Fruit fly (Drosophila melanogaster) whole organism, pupa: ENCODE data around the gene jvl.

Experiments
- CG10348 ChIP-seq: fragments of 200-800 bp; sonication (Bioruptor generic); IDR thresholded peaks from 2 replicates; pipeline ENCODE4 v1.3.6; 2022; ENCODE audit warnings: missing biosample characterization, missing genetic modification characterization
- CG12605 ChIP-seq: fragments of 200-800 bp; sonication (Bioruptor generic); IDR thresholded peaks from 2 replicates; pipeline ENCODE4 v1.3.6; 2022; ENCODE audit warnings: missing biosample characterization, missing genetic modification characterization
- CG13204 ChIP-seq: fragments of 200-800 bp; sonication (Bioruptor generic); optimal IDR thresholded peaks from 2 replicates; lab custom pipeline; 2018; ENCODE audit warnings: missing biosample characterization, mild to moderate bottlenecking, missing genetic modification characterization, moderate library complexity
- CG14655 ChIP-seq: fragments of 200-800 bp; sonication (Bioruptor generic); optimal IDR thresholded peaks from 3 replicates; lab custom pipeline; 2017; ENCODE audit warnings: mild to moderate bottlenecking, missing biosample characterization, missing genetic modification reagents, missing genetic modification characterization
- CG15710 ChIP-seq: fragments of 200-800 bp; sonication (Bioruptor generic); optimal IDR thresholded peaks from 2 replicates; lab custom pipeline; 2018; ENCODE audit warnings: missing biosample characterization, mild to moderate bottlenecking, missing genetic modification characterization, moderate library complexity
- CG17806 ChIP-seq: fragments of 200-800 bp; sonication (Bioruptor generic); optimal IDR thresholded peaks from 2 replicates; lab custom pipeline; 2018; ENCODE audit warnings: missing biosample characterization, mild to moderate bottlenecking, missing genetic modification characterization, moderate library complexity
- CG32121 ChIP-seq: fragments of 200-800 bp; sonication (Bioruptor generic); IDR thresholded peaks from 2 replicates; pipeline ENCODE4 v1.3.6; 2022; ENCODE audit warnings: missing biosample characterization, missing genetic modification characterization
- CG34367 ChIP-seq: fragments of 200-800 bp; sonication (Bioruptor generic); optimal IDR thresholded peaks from 2 replicates; lab custom pipeline; 2018; ENCODE audit warnings: missing biosample characterization, mild to moderate bottlenecking, missing genetic modification characterization
- CG4496 ChIP-seq: fragments of 200-800 bp; sonication (Bioruptor generic); IDR thresholded peaks from 3 replicates; pipeline ENCODE4 v1.3.6; 2022; ENCODE audit warnings: missing biosample characterization, missing genetic modification characterization
- CG8159 ChIP-seq: fragments of 200-800 bp; sonication (Bioruptor generic); optimal IDR thresholded peaks from 3 replicates; lab custom pipeline; 2018; ENCODE audit warnings: missing biosample characterization, mild to moderate bottlenecking, missing genetic modification characterization, moderate library complexity
- CG8301 ChIP-seq: fragments of 200-800 bp; sonication (Bioruptor generic); optimal IDR thresholded peaks from 2 replicates; lab custom pipeline; 2018; ENCODE audit warnings: missing biosample characterization, mild to moderate bottlenecking, missing genetic modification characterization
- CG9948 ChIP-seq: fragments of 200-800 bp; sonication (Bioruptor generic); optimal IDR thresholded peaks from 2 replicates; lab custom pipeline; 2018; ENCODE audit warnings: missing biosample characterization, mild to moderate bottlenecking, missing genetic modification characterization, moderate library complexity
- D1 ChIP-seq: fragments of 200-800 bp; sonication (Bioruptor generic); optimal IDR thresholded peaks from 2 replicates; lab custom pipeline; 2018; ENCODE audit warnings: missing biosample characterization, mild to moderate bottlenecking, missing genetic modification characterization, moderate library complexity
- EcR ChIP-seq: fragments of 200-800 bp; sonication (Bioruptor generic); optimal IDR thresholded peaks from 3 replicates; lab custom pipeline; 2019; ENCODE audit warnings: missing biosample characterization, missing genetic modification characterization, mild to moderate bottlenecking, moderate library complexity, missing genetic modification reagents
- Ets98B ChIP-seq: fragments of 200-800 bp; sonication (Bioruptor generic); IDR thresholded peaks from 2 replicates; pipeline ENCODE4 v1.3.6; 2022; ENCODE audit warnings: missing biosample characterization, missing genetic modification characterization
- Pif1A ChIP-seq: fragments of 200-800 bp; sonication (Bioruptor generic); optimal IDR thresholded peaks from 3 replicates; lab custom pipeline; 2016; ENCODE audit warnings: missing biosample characterization, missing genetic modification characterization
- Pif1B ChIP-seq: fragments of 200-800 bp; sonication (Bioruptor generic); optimal IDR thresholded peaks from 3 replicates; lab custom pipeline; 2016; ENCODE audit warnings: missing biosample characterization, missing genetic modification characterization
- Snoo ChIP-seq: fragments of 200-800 bp; sonication (Bioruptor generic); optimal IDR thresholded peaks from 3 replicates; lab custom pipeline; 2017; ENCODE audit warnings: missing biosample characterization, mild to moderate bottlenecking, missing genetic modification characterization, inconsistent platforms
- fd96Ca ChIP-seq: fragments of 200-800 bp; sonication (Bioruptor generic); IDR thresholded peaks from 3 replicates; pipeline ENCODE4 v1.3.6; 2022; ENCODE audit warnings: missing biosample characterization, missing genetic modification characterization
- gl ChIP-seq: fragments of 200-800 bp; sonication (Bioruptor generic); optimal IDR thresholded peaks from 2 replicates; lab custom pipeline; 2018; ENCODE audit warnings: missing biosample characterization, mild to moderate bottlenecking, missing genetic modification characterization
- rn ChIP-seq: fragments of 200-800 bp; sonication (Bioruptor generic); IDR thresholded peaks from 2 replicates; pipeline ENCODE4 v1.3.6; 2022; ENCODE audit warnings: missing biosample characterization, missing genetic modification characterization

The jvl gene

dm6 chr3R:14720130-14720529, 21.3 kb upstream of the jvl start:
- TF ChIP-seq Pif1B (GFP tag; lab: Kevin White, UChicago) (no peak), CG10348 (GFP tag; lab: Robert Waterston, UW) (peak; percentile 62), EcR (GFP tag; lab: Kevin White, UChicago) (no peak), CG12605 (peak; percentile 24; the same call in 1 of the 2 replicates), D1 (tag; lab: Kevin White, UChicago) (no peak), CG34367 (tag; lab: Kevin White, UChicago) (no peak), CG8301 (tag; lab: Kevin White, UChicago) (peak; percentile 59), CG8159 (tag; lab: Kevin White, UChicago) (no peak), Ets98B (GFP tag; lab: Robert Waterston, UW) (peak; percentile 74), CG32121 (GFP tag; lab: Robert Waterston, UW) (peak; percentile 82), Pif1A (GFP tag; lab: Kevin White, UChicago) (no peak), gl (tag; lab: Kevin White, UChicago) (no peak), rn (GFP tag; lab: Robert Waterston, UW) (peak; percentile 31; the same call in 1 of the 2 replicates), CG15710 (tag; lab: Kevin White, UChicago) (no peak), fd96Ca (peak; percentile 85), Snoo (tag; lab: Kevin White, UChicago) (no peak), CG14655 (GFP tag; lab: Kevin White, UChicago) (peak; percentile 77), CG17806 (no peak), CG4496 (GFP tag; lab: Robert Waterston, UW) (peak; percentile 78), CG9948 (peak; percentile 19), CG13204 (GFP tag; lab: Kevin White, UChicago) (no peak)

- TF ChIP-seq CG14655 (GFP tag; lab: Kevin White, UChicago) = no peak
- TF ChIP-seq CG13204 (GFP tag; lab: Kevin White, UChicago) = no peak
- TF ChIP-seq CG9948 = no peak
- TF ChIP-seq CG32121 (GFP tag; lab: Robert Waterston, UW) = no peak
- TF ChIP-seq fd96Ca = no peak; the same call in 2 of the 3 replicates
- no peak for TF ChIP-seq CG8159 (tag; lab: Kevin White, UChicago)
- no peak for TF ChIP-seq CG17806
Measured at dm6 chr3R:14720885-14721284, 20.5 kb upstream of the jvl start.

dm6 chr3R:14721942-14722939, 19.1 kb upstream of the jvl start:
- TF ChIP-seq rn (GFP tag; lab: Robert Waterston, UW) = peak; percentile 20; the same call in 1 of the 2 replicates
- TF ChIP-seq D1 (tag; lab: Kevin White, UChicago) = no peak
- TF ChIP-seq CG15710 (tag; lab: Kevin White, UChicago) = peak; percentile 19
- peak; percentile 73 for TF ChIP-seq CG32121 (GFP tag; lab: Robert Waterston, UW)
- no peak for TF ChIP-seq CG13204 (GFP tag; lab: Kevin White, UChicago)
- peak; percentile 70 for TF ChIP-seq CG8301 (tag; lab: Kevin White, UChicago)
- peak; percentile 65 for TF ChIP-seq CG17806
- TF ChIP-seq CG10348 (GFP tag; lab: Robert Waterston, UW) = no peak
- no peak for TF ChIP-seq gl (tag; lab: Kevin White, UChicago)
- TF ChIP-seq fd96Ca = peak; percentile 77; the same call in 2 of the 3 replicates
- TF ChIP-seq Pif1A (GFP tag; lab: Kevin White, UChicago) = peak; percentile 58
- peak; percentile 36 for TF ChIP-seq Snoo (tag; lab: Kevin White, UChicago)
- no peak; the same call in 1 of the 2 replicates for TF ChIP-seq CG12605
- TF ChIP-seq CG8159 (tag; lab: Kevin White, UChicago) = peak; percentile 58
- peak; percentile 66 for TF ChIP-seq EcR (GFP tag; lab: Kevin White, UChicago)
- TF ChIP-seq CG9948 = peak; percentile 64
- TF ChIP-seq CG4496 (GFP tag; lab: Robert Waterston, UW) = peak; percentile 80
- peak; percentile 70 for TF ChIP-seq CG14655 (GFP tag; lab: Kevin White, UChicago)
- TF ChIP-seq Ets98B (GFP tag; lab: Robert Waterston, UW) = peak; percentile 43
- peak; percentile 59 for TF ChIP-seq Pif1B (GFP tag; lab: Kevin White, UChicago)
- peak; percentile 14 for TF ChIP-seq CG34367 (tag; lab: Kevin White, UChicago)

- no peak for TF ChIP-seq fd96Ca
- no peak for TF ChIP-seq Snoo (tag; lab: Kevin White, UChicago)
- TF ChIP-seq CG10348 (GFP tag; lab: Robert Waterston, UW) = no peak
- TF ChIP-seq rn (GFP tag; lab: Robert Waterston, UW) = no peak
Measured at dm6 chr3R:14723355-14723670, 18.1 kb upstream of the jvl start.

dm6 chr3R:14723671-14724500, 17.5 kb upstream of the jvl start, which contains the start of gene kibra:
TSS of gene kibra (minus strand) at chr3R:14724261.
- TF ChIP-seq CG14655 (GFP tag; lab: Kevin White, UChicago) (no peak), CG8301 (tag; lab: Kevin White, UChicago) (peak; percentile 45), EcR (GFP tag; lab: Kevin White, UChicago) (peak; percentile 67), CG32121 (GFP tag; lab: Robert Waterston, UW) (no peak), CG34367 (tag; lab: Kevin White, UChicago) (no peak), CG9948 (peak; percentile 34), CG15710 (tag; lab: Kevin White, UChicago) (peak; percentile 51), Snoo (tag; lab: Kevin White, UChicago) (peak; percentile 15), Pif1A (GFP tag; lab: Kevin White, UChicago) (peak; percentile 1), CG17806 (peak; percentile 43), CG8159 (tag; lab: Kevin White, UChicago) (peak; percentile 67), CG13204 (GFP tag; lab: Kevin White, UChicago) (peak; percentile 58)
